Worm (Caenorhabditis elegans) whole organism, L4/young adult: ENCODE results near the gene K12G11.6.

Source experiments
- W03F9.2 ChIP-seq: fragments of 150-350 bp; optimal IDR thresholded peaks from 2 replicates; lab custom pipeline; 2014; ENCODE audit warnings: missing biosample characterization, missing genetic modification characterization
- dao-5 ChIP-seq: sonication (generic microtip); optimal IDR thresholded peaks from 2 replicates; lab custom pipeline; 2016; ENCODE audit warnings: missing genotype, missing genetic modification characterization, moderate library complexity, missing compliant biosample characterization
- him-1 ChIP-seq: sonication (generic microtip); optimal IDR thresholded peaks from 2 replicates; lab custom pipeline; 2016; ENCODE audit warnings: missing genotype, missing genetic modification reagents, missing genetic modification characterization, missing compliant biosample characterization

ce11 chrV:11921229-11921628 is 27.1 kb downstream of the K12G11.6 start:
- TF ChIP-seq him-1 (tag; lab: Kevin White, UChicago) (no peak), dao-5 (tag; lab: Kevin White, UChicago) (no peak), W03F9.2 (tag; lab: Kevin White, UChicago) (peak; percentile 41)
